Fruit fly (Drosophila melanogaster) whole organism, pupa: ENCODE results near the gene abd-A.

Experiments used
- CG10348 ChIP-seq: fragments of 200-800 bp; sonication (Bioruptor generic); IDR thresholded peaks from 2 replicates; pipeline ENCODE4 v1.3.6; 2022; ENCODE audit warnings: missing biosample characterization, missing genetic modification characterization
- CG12605 ChIP-seq: fragments of 200-800 bp; sonication (Bioruptor generic); IDR thresholded peaks from 2 replicates; pipeline ENCODE4 v1.3.6; 2022; ENCODE audit warnings: missing biosample characterization, missing genetic modification characterization
- CG13204 ChIP-seq: fragments of 200-800 bp; sonication (Bioruptor generic); optimal IDR thresholded peaks from 2 replicates; lab custom pipeline; 2018; ENCODE audit warnings: missing biosample characterization, mild to moderate bottlenecking, missing genetic modification characterization, moderate library complexity
- CG14655 ChIP-seq: fragments of 200-800 bp; sonication (Bioruptor generic); optimal IDR thresholded peaks from 3 replicates; lab custom pipeline; 2017; ENCODE audit warnings: mild to moderate bottlenecking, missing biosample characterization, missing genetic modification reagents, missing genetic modification characterization
- CG15710 ChIP-seq: fragments of 200-800 bp; sonication (Bioruptor generic); optimal IDR thresholded peaks from 2 replicates; lab custom pipeline; 2018; ENCODE audit warnings: missing biosample characterization, mild to moderate bottlenecking, missing genetic modification characterization, moderate library complexity
- CG17806 ChIP-seq: fragments of 200-800 bp; sonication (Bioruptor generic); optimal IDR thresholded peaks from 2 replicates; lab custom pipeline; 2018; ENCODE audit warnings: missing biosample characterization, mild to moderate bottlenecking, missing genetic modification characterization, moderate library complexity
- CG32121 ChIP-seq: fragments of 200-800 bp; sonication (Bioruptor generic); IDR thresholded peaks from 2 replicates; pipeline ENCODE4 v1.3.6; 2022; ENCODE audit warnings: missing biosample characterization, missing genetic modification characterization
- CG34367 ChIP-seq: fragments of 200-800 bp; sonication (Bioruptor generic); optimal IDR thresholded peaks from 2 replicates; lab custom pipeline; 2018; ENCODE audit warnings: missing biosample characterization, mild to moderate bottlenecking, missing genetic modification characterization
- CG4496 ChIP-seq: fragments of 200-800 bp; sonication (Bioruptor generic); IDR thresholded peaks from 3 replicates; pipeline ENCODE4 v1.3.6; 2022; ENCODE audit warnings: missing biosample characterization, missing genetic modification characterization
- CG8159 ChIP-seq: fragments of 200-800 bp; sonication (Bioruptor generic); optimal IDR thresholded peaks from 3 replicates; lab custom pipeline; 2018; ENCODE audit warnings: missing biosample characterization, mild to moderate bottlenecking, missing genetic modification characterization, moderate library complexity
- CG8301 ChIP-seq: fragments of 200-800 bp; sonication (Bioruptor generic); optimal IDR thresholded peaks from 2 replicates; lab custom pipeline; 2018; ENCODE audit warnings: missing biosample characterization, mild to moderate bottlenecking, missing genetic modification characterization
- CG9948 ChIP-seq: fragments of 200-800 bp; sonication (Bioruptor generic); optimal IDR thresholded peaks from 2 replicates; lab custom pipeline; 2018; ENCODE audit warnings: missing biosample characterization, mild to moderate bottlenecking, missing genetic modification characterization, moderate library complexity
- D1 ChIP-seq: fragments of 200-800 bp; sonication (Bioruptor generic); optimal IDR thresholded peaks from 2 replicates; lab custom pipeline; 2018; ENCODE audit warnings: missing biosample characterization, mild to moderate bottlenecking, missing genetic modification characterization, moderate library complexity
- EcR ChIP-seq: fragments of 200-800 bp; sonication (Bioruptor generic); optimal IDR thresholded peaks from 3 replicates; lab custom pipeline; 2019; ENCODE audit warnings: missing biosample characterization, missing genetic modification characterization, mild to moderate bottlenecking, moderate library complexity, missing genetic modification reagents
- Ets98B ChIP-seq: fragments of 200-800 bp; sonication (Bioruptor generic); IDR thresholded peaks from 2 replicates; pipeline ENCODE4 v1.3.6; 2022; ENCODE audit warnings: missing biosample characterization, missing genetic modification characterization
- Pif1A ChIP-seq: fragments of 200-800 bp; sonication (Bioruptor generic); optimal IDR thresholded peaks from 3 replicates; lab custom pipeline; 2016; ENCODE audit warnings: missing biosample characterization, missing genetic modification characterization
- Pif1B ChIP-seq: fragments of 200-800 bp; sonication (Bioruptor generic); optimal IDR thresholded peaks from 3 replicates; lab custom pipeline; 2016; ENCODE audit warnings: missing biosample characterization, missing genetic modification characterization
- Snoo ChIP-seq: fragments of 200-800 bp; sonication (Bioruptor generic); optimal IDR thresholded peaks from 3 replicates; lab custom pipeline; 2017; ENCODE audit warnings: missing biosample characterization, mild to moderate bottlenecking, missing genetic modification characterization, inconsistent platforms
- fd96Ca ChIP-seq: fragments of 200-800 bp; sonication (Bioruptor generic); IDR thresholded peaks from 3 replicates; pipeline ENCODE4 v1.3.6; 2022; ENCODE audit warnings: missing biosample characterization, missing genetic modification characterization
- gl ChIP-seq: fragments of 200-800 bp; sonication (Bioruptor generic); optimal IDR thresholded peaks from 2 replicates; lab custom pipeline; 2018; ENCODE audit warnings: missing biosample characterization, mild to moderate bottlenecking, missing genetic modification characterization
- rn ChIP-seq: fragments of 200-800 bp; sonication (Bioruptor generic); IDR thresholded peaks from 2 replicates; pipeline ENCODE4 v1.3.6; 2022; ENCODE audit warnings: missing biosample characterization, missing genetic modification characterization

Gene abd-A

dm6 chr3R:16806141-16806540 lies 23.7 kb downstream of the abd-A start:
- TF ChIP-seq CG17806 (tag; lab: Kevin White, UChicago) (no peak), D1 (no peak), gl (no peak), Pif1B (no peak), CG32121 (GFP tag; lab: Robert Waterston, UW) (no peak), CG4496 (no peak), EcR (GFP tag; lab: Kevin White, UChicago) (no peak), CG10348 (GFP tag; lab: Robert Waterston, UW) (no peak), Pif1A (GFP tag; lab: Kevin White, UChicago) (no peak), CG14655 (GFP tag; lab: Kevin White, UChicago) (no peak), CG13204 (GFP tag; lab: Kevin White, UChicago) (no peak), CG8159 (no peak), CG34367 (tag; lab: Kevin White, UChicago) (no peak), Snoo (no peak)
- TF ChIP-seq, all 21 proteins: peak for 0

DNA sequence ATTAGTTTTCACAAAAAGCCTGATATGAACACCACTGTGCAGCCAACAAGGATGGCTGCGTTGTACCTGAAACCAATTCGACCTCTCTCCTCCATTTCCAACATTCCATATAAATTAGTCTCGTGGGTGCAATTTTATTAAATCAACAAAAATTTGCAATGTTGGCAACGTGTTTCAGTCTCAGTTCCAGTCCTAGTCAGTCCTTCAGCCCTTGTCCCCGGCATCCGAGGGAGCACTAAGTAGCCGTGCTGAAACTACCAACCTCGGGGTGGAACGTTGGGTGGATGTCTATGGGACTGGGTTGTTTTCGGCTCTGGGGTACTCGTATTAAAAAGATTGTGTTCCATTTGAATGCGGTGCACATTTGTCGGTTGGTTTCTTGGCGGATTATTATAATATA lies 25.8 kb downstream of the abd-A start:
- TF ChIP-seq Pif1A (GFP tag; lab: Kevin White, UChicago) (no peak), fd96Ca (GFP tag; lab: Robert Waterston, UW) (no peak), CG14655 (GFP tag; lab: Kevin White, UChicago) (no peak), CG8301 (tag; lab: Kevin White, UChicago) (no peak), CG13204 (GFP tag; lab: Kevin White, UChicago) (no peak), CG15710 (tag; lab: Kevin White, UChicago) (no peak), Snoo (no peak), D1 (no peak), CG34367 (tag; lab: Kevin White, UChicago) (no peak), CG17806 (tag; lab: Kevin White, UChicago) (no peak), EcR (GFP tag; lab: Kevin White, UChicago) (no peak), Ets98B (GFP tag; lab: Robert Waterston, UW) (no peak), CG12605 (GFP tag; lab: Robert Waterston, UW) (no peak), CG9948 (tag; lab: Kevin White, UChicago) (no peak)

- TF ChIP-seq CG15710 (tag; lab: Kevin White, UChicago): no peak
- TF ChIP-seq D1: no peak
- no peak for TF ChIP-seq CG17806 (tag; lab: Kevin White, UChicago)
- no peak for TF ChIP-seq Ets98B (GFP tag; lab: Robert Waterston, UW)
- TF ChIP-seq EcR (GFP tag; lab: Kevin White, UChicago): no peak
- no peak for TF ChIP-seq Snoo
- TF ChIP-seq CG9948 (tag; lab: Kevin White, UChicago): no peak
- TF ChIP-seq CG14655 (GFP tag; lab: Kevin White, UChicago): no peak
- no peak for TF ChIP-seq CG13204 (GFP tag; lab: Kevin White, UChicago)
- TF ChIP-seq CG4496: no peak
- no peak for TF ChIP-seq fd96Ca (GFP tag; lab: Robert Waterston, UW)
- TF ChIP-seq Pif1A (GFP tag; lab: Kevin White, UChicago): no peak
- TF ChIP-seq CG34367 (tag; lab: Kevin White, UChicago): no peak
- no peak for TF ChIP-seq CG12605 (GFP tag; lab: Robert Waterston, UW)
- TF ChIP-seq rn (GFP tag; lab: Robert Waterston, UW): no peak
Observed at dm6 chr3R:16801413-16801812, 28.4 kb downstream of the abd-A start.

dm6 chr3R:16800994-16801393 lies 28.9 kb downstream of the abd-A start:
- TF ChIP-seq CG15710 (tag; lab: Kevin White, UChicago) (peak; percentile 41), CG8301 (tag; lab: Kevin White, UChicago) (no peak), CG9948 (tag; lab: Kevin White, UChicago) (no peak), CG8159 (peak; percentile 62), rn (GFP tag; lab: Robert Waterston, UW) (no peak), fd96Ca (GFP tag; lab: Robert Waterston, UW) (no peak)
- TF ChIP-seq, all 21 proteins: peak for 2

DNA sequence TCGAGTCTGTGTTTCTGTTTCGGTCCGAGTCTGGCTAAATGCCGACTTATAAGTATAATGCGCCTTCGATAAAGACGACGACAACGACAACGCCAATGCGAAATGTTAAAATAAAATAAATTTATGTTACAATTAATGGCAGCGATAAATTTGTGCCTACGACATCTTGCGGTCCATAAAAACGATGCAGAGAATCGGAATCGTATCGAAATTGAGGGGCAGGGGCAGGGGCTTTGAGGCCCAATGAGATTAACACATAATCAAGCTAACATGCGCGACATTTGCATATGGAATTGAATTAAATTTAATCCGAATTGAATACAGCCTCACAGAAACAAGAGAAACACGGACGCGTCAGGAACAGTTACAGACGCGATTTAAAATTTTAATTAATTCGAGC lies 29.6 kb downstream of the abd-A start:
- TF ChIP-seq D1 (no peak), fd96Ca (GFP tag; lab: Robert Waterston, UW) (no peak), CG8301 (tag; lab: Kevin White, UChicago) (no peak), EcR (GFP tag; lab: Kevin White, UChicago) (no peak), CG17806 (tag; lab: Kevin White, UChicago) (no peak), gl (no peak), CG4496 (no peak), CG12605 (GFP tag; lab: Robert Waterston, UW) (no peak), CG32121 (GFP tag; lab: Robert Waterston, UW) (no peak)

DNA sequence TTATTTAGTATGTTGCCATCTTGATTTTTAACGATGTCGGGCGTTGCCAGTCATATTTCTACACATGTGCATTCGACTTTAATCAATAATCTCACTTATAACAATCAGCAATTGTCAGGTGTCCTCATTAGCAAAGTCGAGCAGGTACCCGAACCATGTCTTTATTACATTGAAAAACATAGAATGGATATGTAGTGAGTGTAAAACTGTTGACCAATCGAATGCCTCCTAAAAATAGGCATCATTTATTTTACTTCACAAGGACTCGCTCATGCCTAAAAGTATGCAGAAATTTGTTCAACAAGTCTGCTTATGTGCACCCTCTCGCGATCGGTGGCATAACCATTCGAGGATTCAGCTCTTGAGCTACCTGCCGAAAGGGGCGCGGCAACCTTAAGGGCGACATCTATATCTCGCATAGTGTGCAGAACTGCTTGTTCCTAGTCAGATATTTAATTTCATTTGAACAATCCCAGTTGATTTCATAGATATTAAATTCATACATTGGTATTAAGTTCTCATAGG lies 31.3 kb downstream of the abd-A start:
- TF ChIP-seq CG9948 (tag; lab: Kevin White, UChicago) (no peak), rn (GFP tag; lab: Robert Waterston, UW) (peak; percentile 42), CG32121 (GFP tag; lab: Robert Waterston, UW) (no peak), CG14655 (GFP tag; lab: Kevin White, UChicago) (peak; percentile 69), CG15710 (tag; lab: Kevin White, UChicago) (peak; percentile 43), CG8159 (peak; percentile 30), CG34367 (tag; lab: Kevin White, UChicago) (peak; percentile 59), Pif1B (no peak), Pif1A (GFP tag; lab: Kevin White, UChicago) (peak; percentile 11), D1 (peak; percentile 78), CG10348 (GFP tag; lab: Robert Waterston, UW) (0 out of 2 replicates have a peak, but pooled peaks have one; percentile 11), fd96Ca (GFP tag; lab: Robert Waterston, UW) (peak; percentile 75), Snoo (peak; percentile 68)
